Worm (Caenorhabditis elegans) whole organism, L2 larva: Measurements from ENCODE around the gene hal-2.

Source experiments
- ama-1 ChIP-seq: fragments of 150-350 bp; optimal IDR thresholded peaks from 2 replicates; lab custom pipeline; 2018; ENCODE audit warnings: inconsistent platforms
- blmp-1 ChIP-seq: sonication (generic microtip); optimal IDR thresholded peaks from 2 replicates; lab custom pipeline; 2017; ENCODE audit warnings: missing genetic modification characterization, mild to moderate bottlenecking, missing compliant biosample characterization, antibody characterized with exemption, moderate library complexity; ENCODE audit not compliant: insufficient read depth
- lin-13 ChIP-seq: fragments of 150-350 bp; optimal IDR thresholded peaks from 2 replicates; lab custom pipeline; 2014; ENCODE audit warnings: missing biosample characterization, missing genetic modification reagents, missing genetic modification characterization
- mdl-1 ChIP-seq, 2 experiments: fragments of 150-350 bp in 1 of 2; sonication (generic microtip) in 1 of 2; optimal IDR thresholded peaks; 2 replicates each; lab custom pipeline; 2017; ENCODE audit warnings: missing biosample characterization in 2 of 2, missing genetic modification characterization in 2 of 2

- no peak for TF ChIP-seq mdl-1 (tag; optimal IDR thresholded peaks at IDR 0.05; lab: Kevin White, UChicago)
- TF ChIP-seq lin-13, result no peak
- TF ChIP-seq ama-1 (lab: Kevin White, UChicago), result no peak
- TF ChIP-seq blmp-1 (tag; lab: Kevin White, UChicago), result no peak
Observed at ce11 chrIII:10040013-10040412, 48.7 kb downstream of the hal-2 start, which contains the start of gene T16G12.7.
